Fruit fly (Drosophila melanogaster): ENCODE results near the gene Tom70.

- no peak for TF ChIP-seq Ets96B (tag; optimal IDR thresholded peaks at IDR 0.05)
- no peak for TF ChIP-seq CG31627 (GFP tag; optimal IDR thresholded peaks at IDR 0.05)
- no peak for TF ChIP-seq CG3032 (tag; optimal IDR thresholded peaks at IDR 0.05)
- TF ChIP-seq CG11902 (GFP tag; optimal IDR thresholded peaks at IDR 0.05) = no peak
- TF ChIP-seq CG10631 (GFP tag; optimal IDR thresholded peaks at IDR 0.05) = no peak
- no peak for TF ChIP-seq spab (GFP tag; optimal IDR thresholded peaks at IDR 0.05)
- TF ChIP-seq CG6163 (GFP tag; IDR thresholded peaks at IDR 0.05) = no peak; the same call in 2 of the 3 replicates
- TF ChIP-seq Eip93F (GFP tag; optimal IDR thresholded peaks at IDR 0.05) = no peak
- TF ChIP-seq Sox102F (GFP tag; optimal IDR thresholded peaks at IDR 0.05) = no peak
- TF ChIP-seq eg (GFP tag; IDR thresholded peaks at IDR 0.05) = no peak; the same call in 2 of the 3 replicates
- TF ChIP-seq Blimp-1 (GFP tag; optimal IDR thresholded peaks at IDR 0.05) = no peak
- no peak for TF ChIP-seq svp (GFP tag)
- no peak for TF ChIP-seq CG7368 (GFP tag; optimal IDR thresholded peaks at IDR 0.05)
Observed at dm6 chr2L:12055837-12056388, 17.6 kb upstream of the Tom70 start, which contains the start of the genes JhI-21, RpL7-like and CG34164.

Measured in whole organism, prepupa.